Fruit fly (Drosophila melanogaster): ENCODE results near the gene COX5BL.

COX5BL gene

DNA sequence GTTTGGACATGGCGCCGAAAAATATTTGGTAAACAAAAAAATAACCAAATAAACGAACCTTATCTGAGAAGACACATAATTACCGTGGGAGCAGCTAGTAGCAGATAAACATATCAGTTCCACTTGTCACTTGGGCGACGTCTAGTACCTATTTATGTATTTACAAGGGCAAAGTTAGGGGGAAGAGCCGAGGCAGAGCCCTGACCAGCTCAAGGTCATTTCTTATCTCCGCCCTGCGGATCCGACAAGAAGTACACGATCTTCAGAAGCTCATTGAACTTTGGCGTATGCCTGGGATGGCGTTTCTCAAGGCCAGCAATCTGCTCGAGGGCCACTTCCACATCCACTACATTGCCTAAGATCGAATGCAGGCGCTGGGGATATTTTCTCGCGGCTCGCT is 5.7 kb downstream of the COX5BL start:
- TF ChIP-seq svp (GFP tag) (peak; percentile 83), fkh (GFP tag; optimal IDR thresholded peaks at IDR 0.05) (peak; percentile 52), CG10631 (GFP tag; optimal IDR thresholded peaks at IDR 0.05) (no peak)

- peak; percentile 70 for TF ChIP-seq fkh (GFP tag; optimal IDR thresholded peaks at IDR 0.05)
- no peak for TF ChIP-seq CG9139 (GFP tag; optimal IDR thresholded peaks at IDR 0.05)
- peak; percentile 24 for TF ChIP-seq svp (GFP tag)
These were observed 6.9 kb downstream of the COX5BL start, which contains the start of gene CG13766 for dm6 chr2L:6566020-6566687. CG13766 (minus strand) TSS chr2L:6566181.

DNA sequence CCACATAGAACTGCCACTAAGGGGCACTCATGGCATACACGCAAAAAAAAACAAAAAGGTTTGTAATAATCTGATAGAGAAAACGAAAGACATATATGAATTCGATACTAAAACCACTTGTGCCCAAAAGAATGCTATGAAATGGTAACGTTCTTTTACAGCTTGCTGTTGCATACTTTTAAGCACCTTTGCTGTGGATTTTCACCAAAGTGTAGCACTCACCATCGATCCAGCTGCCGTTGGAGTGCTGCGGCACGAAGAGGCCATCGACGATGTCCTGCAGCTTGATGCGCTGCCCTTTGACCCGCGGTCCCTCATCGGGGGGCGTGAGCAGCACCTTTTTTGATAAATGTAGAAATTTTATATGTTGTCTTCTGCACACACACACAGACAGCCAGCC is 19.8 kb downstream of the COX5BL start:
- TF ChIP-seq Blimp-1 (GFP tag; optimal IDR thresholded peaks at IDR 0.05), result no peak
- no peak for TF ChIP-seq CG31627 (GFP tag; optimal IDR thresholded peaks at IDR 0.05)
- no peak for TF ChIP-seq CG9139 (GFP tag; optimal IDR thresholded peaks at IDR 0.05)
- TF ChIP-seq CG7368 (GFP tag; optimal IDR thresholded peaks at IDR 0.05), result no peak
- no peak for TF ChIP-seq Gug (GFP tag; IDR thresholded peaks at IDR 0.05)
- no peak for TF ChIP-seq CG6854 (GFP tag; optimal IDR thresholded peaks at IDR 0.05)
- peak; percentile 47 for TF ChIP-seq svp (GFP tag)

dm6 chr2L:6584346-6584745 is 25.1 kb downstream of the COX5BL start:
- TF ChIP-seq CG7368 (GFP tag; optimal IDR thresholded peaks at IDR 0.05), result no peak
- TF ChIP-seq CG8632 (GFP tag; optimal IDR thresholded peaks at IDR 0.05), result no peak
- TF ChIP-seq Sox15 (GFP tag; optimal IDR thresholded peaks at IDR 0.05), result no peak
- no peak for TF ChIP-seq CG3919 (GFP tag; optimal IDR thresholded peaks at IDR 0.05)
- TF ChIP-seq esn (GFP tag; optimal IDR thresholded peaks at IDR 0.05), result no peak
- TF ChIP-seq CG8119 (GFP tag; IDR thresholded peaks at IDR 0.05), result no peak
- no peak for TF ChIP-seq CG32006 (GFP tag; optimal IDR thresholded peaks at IDR 0.05)
- no peak for TF ChIP-seq OdsH (GFP tag; optimal IDR thresholded peaks at IDR 0.05)
- no peak for TF ChIP-seq Gug (GFP tag; IDR thresholded peaks at IDR 0.05)
- no peak for TF ChIP-seq net (GFP tag; optimal IDR thresholded peaks at IDR 0.05)
- no peak for TF ChIP-seq fd59A (GFP tag; optimal IDR thresholded peaks at IDR 0.05)
- no peak for TF ChIP-seq dsx (GFP tag; optimal IDR thresholded peaks at IDR 0.05; ENCODE audit: poor library complexity, severe bottlenecking)
- no peak for TF ChIP-seq Sox102F (GFP tag; optimal IDR thresholded peaks at IDR 0.05)
- no peak for TF ChIP-seq ss (GFP tag; optimal IDR thresholded peaks at IDR 0.05)
- TF ChIP-seq achi (GFP tag; optimal IDR thresholded peaks at IDR 0.05), result no peak
- no peak for TF ChIP-seq CG6808 (GFP tag; optimal IDR thresholded peaks at IDR 0.05)
- no peak for TF ChIP-seq Hr4 (GFP tag; optimal IDR thresholded peaks at IDR 0.05)
- no peak for TF ChIP-seq acj6 (GFP tag; optimal IDR thresholded peaks at IDR 0.05)
- no peak for TF ChIP-seq CG3032 (tag; optimal IDR thresholded peaks at IDR 0.05)
- no peak for TF ChIP-seq CG10669 (GFP tag; optimal IDR thresholded peaks at IDR 0.05)

dm6 chr2L:6595027-6595426 is 35.8 kb downstream of the COX5BL start:
- TF ChIP-seq cyc (GFP tag; optimal IDR thresholded peaks at IDR 0.05) (no peak), CG6163 (GFP tag; IDR thresholded peaks at IDR 0.05) (no peak), Eip78C (GFP tag) (no peak)

DNA sequence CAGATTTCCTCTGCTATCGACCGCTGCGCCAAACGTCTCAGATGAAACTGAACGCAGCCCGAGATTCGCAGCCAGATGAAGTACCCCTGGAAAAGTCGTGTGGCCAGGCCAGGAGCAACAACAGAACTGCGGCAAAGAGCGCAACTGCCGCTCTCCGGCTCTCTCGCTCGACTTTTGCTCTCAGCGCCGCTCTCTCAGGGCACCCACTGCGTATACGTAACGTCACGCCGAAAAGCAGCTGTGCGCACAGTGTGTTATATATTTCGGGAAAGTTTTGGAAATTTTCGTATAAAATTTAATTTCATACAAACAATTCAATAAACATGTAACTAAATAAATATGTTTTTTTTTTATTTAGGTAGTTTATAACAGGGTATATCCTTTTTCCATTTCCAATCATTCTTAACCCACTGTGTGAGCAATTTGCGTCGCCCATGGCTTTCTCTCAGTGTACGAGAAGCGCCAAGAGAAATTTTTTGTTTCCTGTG is 41.8 kb downstream of the COX5BL start, which contains the start of gene Dpp10:
Dpp10 (minus strand) TSS at position 51 of the 488 bp plus-strand sequence.
- TF ChIP-seq Met (GFP tag; optimal IDR thresholded peaks at IDR 0.05), result peak; percentile 75
- TF ChIP-seq acj6 (GFP tag; optimal IDR thresholded peaks at IDR 0.05), result peak; percentile 57
- TF ChIP-seq fd59A (GFP tag; optimal IDR thresholded peaks at IDR 0.05), result peak; percentile 57
- peak; percentile 46 for TF ChIP-seq vri (GFP tag; optimal IDR thresholded peaks at IDR 0.05)
- peak; percentile 65 for TF ChIP-seq spab (GFP tag; optimal IDR thresholded peaks at IDR 0.05)
- TF ChIP-seq pdm3 (GFP tag; optimal IDR thresholded peaks at IDR 0.05), result peak; percentile 80
- TF ChIP-seq Gug (GFP tag; IDR thresholded peaks at IDR 0.05), result peak; percentile 82
- TF ChIP-seq Eip93F (GFP tag; optimal IDR thresholded peaks at IDR 0.05), result peak; percentile 9
- TF ChIP-seq Lpt (GFP tag; optimal IDR thresholded peaks at IDR 0.05), result peak; percentile 59
- peak; percentile 65 for TF ChIP-seq dsx (GFP tag; optimal IDR thresholded peaks at IDR 0.05; ENCODE audit: poor library complexity, severe bottlenecking)
- peak; percentile 75 for TF ChIP-seq Hr4 (GFP tag; optimal IDR thresholded peaks at IDR 0.05)
- peak; percentile 62 for TF ChIP-seq CG6808 (GFP tag; optimal IDR thresholded peaks at IDR 0.05)
- TF ChIP-seq Sox15 (GFP tag; optimal IDR thresholded peaks at IDR 0.05), result peak; percentile 58
- peak; percentile 53 to 75 for TF ChIP-seq ss (GFP tag; optimal IDR thresholded peaks at IDR 0.05)
- TF ChIP-seq svp (GFP tag), result peak; percentile 84
- no peak for TF ChIP-seq fkh (GFP tag; optimal IDR thresholded peaks at IDR 0.05)
- TF ChIP-seq OdsH (GFP tag; optimal IDR thresholded peaks at IDR 0.05), result peak; percentile 76
- TF ChIP-seq CG31627 (GFP tag; optimal IDR thresholded peaks at IDR 0.05), result peak; percentile 73
- peak; percentile 89 for TF ChIP-seq CG8119 (GFP tag; IDR thresholded peaks at IDR 0.05)
- TF ChIP-seq CG9139 (GFP tag; optimal IDR thresholded peaks at IDR 0.05), result peak; percentile 17
- peak; percentile 90 for TF ChIP-seq eg (GFP tag; IDR thresholded peaks at IDR 0.05)
- TF ChIP-seq CG10669 (GFP tag; optimal IDR thresholded peaks at IDR 0.05), result peak; percentile 73
- peak; percentile 67 for TF ChIP-seq cyc (GFP tag; optimal IDR thresholded peaks at IDR 0.05)
- peak; percentile 38 for TF ChIP-seq CG7368 (GFP tag; optimal IDR thresholded peaks at IDR 0.05)
- peak; percentile 70 for TF ChIP-seq topi (GFP tag; optimal IDR thresholded peaks at IDR 0.05)

Measured in whole organism, prepupa.